Worm (Caenorhabditis elegans) whole organism, L4 larva: ENCODE data around the gene nlr-1.
"Not testable (repeated sequence)": the region's sequence is repeated elsewhere in the genome, so short reads cannot be mapped to it uniquely, and the experiment has no call there.

Experiments used
- aly-2 ChIP-seq: sonication (generic microtip); optimal IDR thresholded peaks from 2 replicates; lab custom pipeline; 2018; ENCODE audit warnings: missing biosample characterization, missing genetic modification characterization
- jun-1 ChIP-seq: fragments of 150-350 bp; optimal IDR thresholded peaks from 2 replicates; lab custom pipeline; 2014; ENCODE audit warnings: missing biosample characterization, missing genetic modification reagents, missing genetic modification characterization
- nhr-237 ChIP-seq: sonication (generic microtip); optimal IDR thresholded peaks from 2 replicates; lab custom pipeline; 2017; ENCODE audit warnings: missing biosample characterization, missing genetic modification characterization
- php-3 ChIP-seq: fragments of 200-800 bp; sonication (Bioruptor generic); IDR thresholded peaks from 2 replicates; pipeline ENCODE4 v1.3.6; 2022; ENCODE audit warnings: missing genetic modification reagents, missing genetic modification characterization, missing compliant biosample characterization
- saeg-2 ChIP-seq: fragments of 200-800 bp; sonication (Bioruptor generic); IDR thresholded peaks from 2 replicates; pipeline ENCODE4 v1.3.6; 2022; ENCODE audit warnings: missing genetic modification reagents, missing genetic modification characterization, missing compliant biosample characterization

- TF ChIP-seq nhr-237 (tag; lab: Kevin White, UChicago); php-3; aly-2 (tag; lab: Kevin White, UChicago); jun-1 (tag; lab: Kevin White, UChicago); saeg-2 (GFP tag; lab: Robert Waterston, UW): not testable (repeated sequence)
Observed at ce11 chrIV:12170396-12170795, 7.7 kb downstream of the nlr-1 start.
